Fruit fly (Drosophila melanogaster) whole organism, embryonic: ENCODE data around the gene Rfx.
A peak's percentile ranks its signal among the peaks of the same experiment; 100 is the strongest.

Source experiments
- Aef1 ChIP-seq: fragments of 200-800 bp; sonication (Bioruptor generic); IDR thresholded peaks from 3 replicates; pipeline ENCODE4 v1.3.6; 2022; ENCODE audit warnings: missing biosample characterization, missing genetic modification characterization
- Blimp-1 ChIP-seq: fragments of 200-800 bp; sonication (Bioruptor generic); optimal IDR thresholded peaks from 3 replicates; lab custom pipeline; 2018; ENCODE audit warnings: missing biosample characterization, missing genetic modification characterization, mild to moderate bottlenecking, moderate library complexity, missing genetic modification reagents
- CG10565 ChIP-seq: fragments of 200-800 bp; sonication (Bioruptor generic); optimal IDR thresholded peaks from 3 replicates; lab custom pipeline; 2016; ENCODE audit warnings: missing biosample characterization, mild to moderate bottlenecking, missing genetic modification characterization
- CG10654 ChIP-seq: fragments of 200-800 bp; sonication (Bioruptor generic); optimal IDR thresholded peaks from 2 replicates; lab custom pipeline; 2016; ENCODE audit warnings: missing biosample characterization, missing genetic modification characterization
- CG10979 ChIP-seq: fragments of 200-800 bp; sonication (Bioruptor generic); optimal IDR thresholded peaks from 2 replicates; lab custom pipeline; 2018; ENCODE audit warnings: missing biosample characterization, mild to moderate bottlenecking, missing genetic modification characterization, moderate library complexity
- CG11093 ChIP-seq: fragments of 200-800 bp; sonication (Bioruptor generic); IDR thresholded peaks from 3 replicates; pipeline ENCODE4 v1.3.6; 2022; ENCODE audit warnings: missing biosample characterization, missing genetic modification characterization
- CG11247 ChIP-seq: fragments of 200-800 bp; sonication (Bioruptor generic); IDR thresholded peaks from 2 replicates; pipeline ENCODE4 v1.3.6; 2022; ENCODE audit warnings: missing biosample characterization, missing genetic modification characterization
- CG11398 ChIP-seq: fragments of 200-800 bp; sonication (Bioruptor generic); optimal IDR thresholded peaks from 2 replicates; lab custom pipeline; 2016; ENCODE audit warnings: missing biosample characterization, missing genetic modification characterization
- CG12071 ChIP-seq: fragments of 200-800 bp; sonication (Bioruptor generic); optimal IDR thresholded peaks from 3 replicates; lab custom pipeline; 2018; ENCODE audit warnings: missing biosample characterization, mild to moderate bottlenecking, missing genetic modification characterization
- CG12219 ChIP-seq: fragments of 200-800 bp; sonication (Bioruptor generic); optimal IDR thresholded peaks from 3 replicates; lab custom pipeline; 2018; ENCODE audit warnings: missing biosample characterization, mild to moderate bottlenecking, missing genetic modification characterization
- CG12744 ChIP-seq: fragments of 200-800 bp; sonication (Bioruptor generic); optimal IDR thresholded peaks from 2 replicates; lab custom pipeline; 2016; ENCODE audit warnings: missing biosample characterization, missing genetic modification characterization
- CG14860 ChIP-seq: fragments of 200-800 bp; sonication (Bioruptor generic); IDR thresholded peaks from 3 replicates; pipeline ENCODE4 v1.3.6; 2022; ENCODE audit warnings: missing biosample characterization, missing genetic modification characterization; ENCODE audit not compliant: partially characterized antibody
- CG15696 ChIP-seq: fragments of 200-800 bp; sonication (Bioruptor generic); optimal IDR thresholded peaks from 2 replicates; lab custom pipeline; 2019; ENCODE audit warnings: missing biosample characterization, mild to moderate bottlenecking, missing genetic modification characterization, moderate library complexity
- CG1602 ChIP-seq: fragments of 200-800 bp; sonication (Bioruptor generic); optimal IDR thresholded peaks from 3 replicates; lab custom pipeline; 2016; ENCODE audit warnings: missing biosample characterization, missing genetic modification characterization
- CG16813 ChIP-seq: fragments of 200-800 bp; sonication (Bioruptor generic); IDR thresholded peaks from 3 replicates; pipeline ENCODE4 v1.3.6; 2022; ENCODE audit warnings: missing biosample characterization, missing genetic modification characterization; ENCODE audit not compliant: partially characterized antibody
- CG17912 ChIP-seq: fragments of 200-800 bp; sonication (Bioruptor generic); optimal IDR thresholded peaks from 2 replicates; lab custom pipeline; 2018; ENCODE audit warnings: missing biosample characterization, mild to moderate bottlenecking, missing genetic modification characterization
- CG2199 ChIP-seq: fragments of 200-800 bp; sonication (Bioruptor generic); IDR thresholded peaks from 3 replicates; pipeline ENCODE4 v1.3.6; 2022; ENCODE audit warnings: missing biosample characterization, missing genetic modification characterization
- CG2678 ChIP-seq: fragments of 200-800 bp; sonication (Bioruptor generic); optimal IDR thresholded peaks from 3 replicates; lab custom pipeline; 2019; ENCODE audit warnings: missing biosample characterization, mild to moderate bottlenecking, missing genetic modification characterization, moderate library complexity
- CG3065 ChIP-seq: fragments of 200-800 bp; sonication (Bioruptor generic); optimal IDR thresholded peaks from 2 replicates; lab custom pipeline; 2016; ENCODE audit warnings: missing biosample characterization, missing genetic modification characterization
- CG31224 ChIP-seq: fragments of 200-800 bp; sonication (Bioruptor generic); IDR thresholded peaks from 2 replicates; pipeline ENCODE4 v1.3.6; 2022; ENCODE audit warnings: missing biosample characterization, missing genetic modification characterization
- CG33213 ChIP-seq: fragments of 200-800 bp; sonication (Bioruptor generic); optimal IDR thresholded peaks from 3 replicates; lab custom pipeline; 2016; ENCODE audit warnings: missing biosample characterization, missing genetic modification characterization
- CG3847 ChIP-seq: fragments of 200-800 bp; sonication (Bioruptor generic); IDR thresholded peaks from 2 replicates; pipeline ENCODE4 v1.3.6; 2022; ENCODE audit warnings: missing biosample characterization, missing genetic modification characterization
- CG4730 ChIP-seq: fragments of 200-800 bp; sonication (Bioruptor generic); IDR thresholded peaks from 2 replicates; pipeline ENCODE4 v1.3.6; 2022; ENCODE audit warnings: missing biosample characterization, missing genetic modification characterization
- CG5245 ChIP-seq: fragments of 200-800 bp; sonication (Bioruptor generic); optimal IDR thresholded peaks from 3 replicates; lab custom pipeline; 2016; ENCODE audit warnings: missing biosample characterization, missing genetic modification characterization
- CG6765 ChIP-seq: fragments of 200-800 bp; sonication (Bioruptor generic); optimal IDR thresholded peaks from 3 replicates; lab custom pipeline; 2017; ENCODE audit warnings: missing biosample characterization, mild to moderate bottlenecking, missing genetic modification characterization
- CG8359 ChIP-seq: fragments of 200-800 bp; sonication (Bioruptor generic); optimal IDR thresholded peaks from 2 replicates; lab custom pipeline; 2017; ENCODE audit warnings: missing biosample characterization, mild to moderate bottlenecking, missing genetic modification characterization, borderline replicate concordance
- CG8924 ChIP-seq: fragments of 200-800 bp; optimal IDR thresholded peaks from 3 replicates; lab custom pipeline; 2019; ENCODE audit warnings: missing biosample characterization, mild to moderate bottlenecking, missing genetic modification characterization, moderate library complexity
- CG9609 ChIP-seq: fragments of 200-800 bp; sonication (Bioruptor generic); optimal IDR thresholded peaks from 3 replicates; lab custom pipeline; 2016; ENCODE audit warnings: missing biosample characterization, missing genetic modification characterization
- Dad ChIP-seq: fragments of 200-800 bp; sonication (Bioruptor generic); optimal IDR thresholded peaks from 3 replicates; lab custom pipeline; 2016; ENCODE audit warnings: missing biosample characterization, missing genetic modification characterization
- Dip3 ChIP-seq: fragments of 200-800 bp; sonication (Bioruptor generic); optimal IDR thresholded peaks from 3 replicates; lab custom pipeline; 2016; ENCODE audit warnings: missing biosample characterization, missing genetic modification characterization
- Doc3 ChIP-seq: fragments of 200-800 bp; sonication (Bioruptor generic); IDR thresholded peaks from 3 replicates; pipeline ENCODE4 v1.3.6; 2022; ENCODE audit warnings: missing biosample characterization, missing genetic modification characterization; ENCODE audit not compliant: partially characterized antibody
- Gug ChIP-seq: fragments of 200-800 bp; sonication (Bioruptor generic); IDR thresholded peaks from 4 replicates; pipeline ENCODE4 v1.3.6; 2022; ENCODE audit warnings: missing biosample characterization, missing genetic modification characterization
- MTF-1 ChIP-seq: fragments of 200-800 bp; sonication (Bioruptor generic); optimal IDR thresholded peaks from 2 replicates; lab custom pipeline; 2018; ENCODE audit warnings: missing biosample characterization, mild to moderate bottlenecking, missing genetic modification characterization, borderline replicate concordance
- Nf-YB ChIP-seq: fragments of 200-800 bp; sonication (Bioruptor generic); optimal IDR thresholded peaks from 3 replicates; lab custom pipeline; 2019; ENCODE audit warnings: missing biosample characterization, mild to moderate bottlenecking, missing genetic modification characterization, moderate library complexity
- Xrp1 ChIP-seq: fragments of 200-800 bp; sonication (Bioruptor generic); IDR thresholded peaks from 2 replicates; pipeline ENCODE4 v1.3.6; 2022; ENCODE audit warnings: missing biosample characterization, missing genetic modification characterization
- ato ChIP-seq: fragments of 200-800 bp; sonication (Bioruptor generic); IDR thresholded peaks from 2 replicates; pipeline ENCODE4 v1.3.6; 2022; ENCODE audit warnings: missing biosample characterization, missing genetic modification characterization; ENCODE audit not compliant: partially characterized antibody
- btn ChIP-seq: fragments of 200-800 bp; sonication (Bioruptor generic); optimal IDR thresholded peaks from 2 replicates; lab custom pipeline; 2016; ENCODE audit warnings: missing biosample characterization, missing genetic modification characterization
- cato ChIP-seq: fragments of 200-800 bp; sonication (Bioruptor generic); optimal IDR thresholded peaks from 2 replicates; lab custom pipeline; 2016; ENCODE audit warnings: missing biosample characterization, missing genetic modification characterization, borderline replicate concordance
- corto ChIP-seq: fragments of 200-800 bp; sonication (Bioruptor generic); optimal IDR thresholded peaks from 2 replicates; lab custom pipeline; 2016; ENCODE audit warnings: missing biosample characterization, mild to moderate bottlenecking, missing genetic modification characterization, moderate library complexity
- crol ChIP-seq: fragments of 200-800 bp; sonication (Bioruptor generic); IDR thresholded peaks from 2 replicates; pipeline ENCODE4 v1.3.6; 2022; ENCODE audit warnings: missing biosample characterization, missing genetic modification characterization
- dimm ChIP-seq: fragments of 200-800 bp; sonication (Bioruptor generic); IDR thresholded peaks from 2 replicates; pipeline ENCODE4 v1.3.6; 2022; ENCODE audit warnings: missing biosample characterization, missing genetic modification characterization
- gce ChIP-seq: fragments of 200-800 bp; sonication (Bioruptor generic); IDR thresholded peaks from 3 replicates; pipeline ENCODE4 v1.3.6; 2022; ENCODE audit warnings: missing biosample characterization, missing genetic modification characterization
- grn ChIP-seq: fragments of 200-800 bp; sonication (Bioruptor generic); optimal IDR thresholded peaks from 3 replicates; lab custom pipeline; 2017; ENCODE audit warnings: missing biosample characterization, missing genetic modification characterization
- mld ChIP-seq: fragments of 200-800 bp; sonication (Bioruptor generic); IDR thresholded peaks from 3 replicates; pipeline ENCODE4 v1.3.6; 2022; ENCODE audit warnings: missing biosample characterization, missing genetic modification characterization; ENCODE audit not compliant: partially characterized antibody
- sens ChIP-seq: fragments of 200-800 bp; sonication (Bioruptor generic); peaks from one replicate; lab custom pipeline; 2016; ENCODE audit warnings: missing biosample characterization, missing genetic modification characterization
- sr ChIP-seq: fragments of 200-800 bp; sonication (Bioruptor generic); IDR thresholded peaks from 3 replicates; pipeline ENCODE4 v1.3.6; 2022; ENCODE audit warnings: missing biosample characterization, missing genetic modification characterization
- vnd ChIP-seq: fragments of 200-800 bp; sonication (Bioruptor generic); IDR thresholded peaks from 3 replicates; pipeline ENCODE4 v1.3.6; 2022; ENCODE audit warnings: missing biosample characterization, missing genetic modification characterization; ENCODE audit not compliant: partially characterized antibody
- wdn ChIP-seq: fragments of 200-800 bp; sonication (Bioruptor generic); IDR thresholded peaks from 2 replicates; pipeline ENCODE4 v1.3.6; 2022; ENCODE audit warnings: missing biosample characterization, missing genetic modification characterization
- zfh1 ChIP-seq: fragments of 200-800 bp; sonication (Bioruptor generic); IDR thresholded peaks from 3 replicates; pipeline ENCODE4 v1.3.6; 2022; ENCODE audit warnings: missing biosample characterization, missing genetic modification characterization

The Rfx gene

DNA sequence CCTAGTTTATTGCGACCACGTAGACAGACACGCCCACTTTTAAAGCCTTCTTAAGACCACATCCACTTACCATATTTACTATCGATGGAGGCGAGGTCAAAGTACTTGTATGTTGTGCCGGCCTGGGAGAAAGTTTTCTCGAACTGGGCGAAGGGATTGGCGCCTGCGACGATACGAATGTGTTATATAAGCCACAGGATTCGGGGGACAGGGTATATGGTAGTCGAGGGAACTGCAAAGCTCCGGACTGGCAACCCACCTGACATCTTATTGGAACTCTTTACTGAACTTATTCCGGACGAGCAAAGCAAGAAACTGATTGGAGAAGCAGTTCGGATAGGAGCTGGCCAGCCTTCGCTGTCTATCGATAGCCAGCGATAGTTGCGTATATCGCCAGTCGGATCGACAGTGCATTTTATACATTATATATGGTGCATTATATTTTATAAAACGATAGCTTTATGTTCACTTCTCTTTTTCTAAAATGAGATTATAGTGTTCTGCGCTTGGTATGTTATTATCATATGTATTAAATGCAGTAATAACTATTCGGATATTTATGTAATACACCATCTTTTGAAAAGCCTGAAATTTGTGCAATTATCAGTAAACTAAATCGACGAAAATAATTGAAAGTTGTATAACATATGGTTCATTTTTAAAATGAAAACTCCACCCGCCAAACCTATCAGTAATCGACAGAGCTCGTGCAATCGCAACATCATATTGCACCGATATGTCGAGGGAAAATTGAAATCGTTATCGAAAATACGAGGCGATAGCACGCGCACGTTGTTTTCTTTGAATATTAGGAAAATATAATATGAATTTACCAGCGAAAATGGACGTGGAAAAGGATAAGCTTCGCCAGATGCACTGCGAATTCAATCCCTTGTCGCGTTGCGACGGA lies 34.9 kb upstream of the Rfx start, which contains the start of the genes Irp-1B and Rrp46 (continued):
- TF ChIP-seq CG5245 (GFP tag; lab: Kevin White, UChicago) = no peak
- TF ChIP-seq Dad = no peak
- no peak for TF ChIP-seq CG8924 (tag; lab: Kevin White, UChicago)
- TF ChIP-seq CG11398 = no peak
- no peak for TF ChIP-seq CG17912
- TF ChIP-seq corto = no peak
- TF ChIP-seq Xrp1 = no peak
- TF ChIP-seq CG16813 (GFP tag; lab: Robert Waterston, UW) = peak; percentile 93
- no peak for TF ChIP-seq CG10979 (tag; lab: Kevin White, UChicago)
- peak; percentile 96 for TF ChIP-seq ato
- no peak for TF ChIP-seq CG9609
- no peak for TF ChIP-seq CG3847 (GFP tag; lab: Robert Waterston, UW)
- no peak for TF ChIP-seq CG12219 (GFP tag; lab: Kevin White, UChicago)
- TF ChIP-seq CG4730 (GFP tag; lab: Robert Waterston, UW) = no peak
- TF ChIP-seq MTF-1 (GFP tag; lab: Kevin White, UChicago) = no peak
- no peak for TF ChIP-seq cato
- TF ChIP-seq CG12071 (GFP tag; lab: Kevin White, UChicago) = no peak
- TF ChIP-seq CG6765 (GFP tag; lab: Kevin White, UChicago) = no peak
- TF ChIP-seq mld = peak; percentile 96
- TF ChIP-seq CG12744 (GFP tag; lab: Kevin White, UChicago) = no peak
- TF ChIP-seq Nf-YB (GFP tag; lab: Kevin White, UChicago) = no peak
- TF ChIP-seq btn = no peak
- no peak for TF ChIP-seq CG8359
- TF ChIP-seq sr (GFP tag; lab: Robert Waterston, UW) = no peak
- no peak for TF ChIP-seq CG2199 (GFP tag; lab: Robert Waterston, UW)
- TF ChIP-seq zfh1 (GFP tag; lab: Robert Waterston, UW) = 0 out of 3 replicates have a peak, but pooled peaks have one; percentile 10
- TF ChIP-seq CG11093 = no peak
- TF ChIP-seq grn (GFP tag; lab: Kevin White, UChicago) = no peak
- TF ChIP-seq CG2678 (tag; lab: Kevin White, UChicago) = no peak
- no peak for TF ChIP-seq CG31224
- TF ChIP-seq Aef1 = no peak
- TF ChIP-seq crol (GFP tag; lab: Robert Waterston, UW) = no peak
- no peak for TF ChIP-seq CG3065 (GFP tag; lab: Kevin White, UChicago)
- TF ChIP-seq sens (GFP tag; lab: Kevin White, UChicago) = peak; percentile 74
- no peak for TF ChIP-seq CG10565 (GFP tag; lab: Kevin White, UChicago)
- TF ChIP-seq CG10654 (GFP tag; lab: Kevin White, UChicago) = no peak
- peak; percentile 51 for TF ChIP-seq Blimp-1 (GFP tag; lab: Kevin White, UChicago)
- TF ChIP-seq dimm (GFP tag; lab: Robert Waterston, UW) = no peak
- no peak for TF ChIP-seq CG15696 (tag; lab: Kevin White, UChicago)
- TF ChIP-seq gce (GFP tag; lab: Robert Waterston, UW) = no peak
- no peak for TF ChIP-seq wdn (GFP tag; lab: Robert Waterston, UW)
- no peak for TF ChIP-seq CG11247 (GFP tag; lab: Robert Waterston, UW)
- TF ChIP-seq CG33213 = no peak
- peak; percentile 97 for TF ChIP-seq CG14860 (GFP tag; lab: Robert Waterston, UW)
- TF ChIP-seq vnd = peak; percentile 92
- TF ChIP-seq Gug (GFP tag; lab: Robert Waterston, UW) = no peak
- no peak for TF ChIP-seq Dip3 (GFP tag; lab: Kevin White, UChicago)
- TF ChIP-seq CG1602 (GFP tag; lab: Kevin White, UChicago) = no peak
- TF ChIP-seq Doc3 = peak; percentile 73
